Fruit fly (Drosophila melanogaster): ENCODE measurements around the gene CG9393.
A peak's percentile ranks its signal among the peaks of the same experiment; 100 is the strongest.

- no peak for TF ChIP-seq fd96Ca (GFP tag; IDR thresholded peaks at IDR 0.05)
- TF ChIP-seq CG8301 (tag; optimal IDR thresholded peaks at IDR 0.05): no peak
- TF ChIP-seq Pif1B (GFP tag; optimal IDR thresholded peaks at IDR 0.05): no peak
- no peak for TF ChIP-seq D1 (tag; optimal IDR thresholded peaks at IDR 0.05)
- TF ChIP-seq CG4496 (GFP tag; IDR thresholded peaks at IDR 0.05): 0 out of 3 replicates have a peak, but pooled peaks have one; percentile 42
- TF ChIP-seq CG17806 (tag; optimal IDR thresholded peaks at IDR 0.05): peak; percentile 31
- TF ChIP-seq EcR (GFP tag; optimal IDR thresholded peaks at IDR 0.05): no peak
- no peak for TF ChIP-seq CG12605 (GFP tag; IDR thresholded peaks at IDR 0.05)
Observed at dm6 chr3R:9563240-9563992, at the start of gene CG9393, which contains the start of gene Vps45.

Data from whole organism, pupa.